Fruit fly (Drosophila melanogaster): Measurements from ENCODE around the gene Rack1.

Gene Rack1

DNA sequence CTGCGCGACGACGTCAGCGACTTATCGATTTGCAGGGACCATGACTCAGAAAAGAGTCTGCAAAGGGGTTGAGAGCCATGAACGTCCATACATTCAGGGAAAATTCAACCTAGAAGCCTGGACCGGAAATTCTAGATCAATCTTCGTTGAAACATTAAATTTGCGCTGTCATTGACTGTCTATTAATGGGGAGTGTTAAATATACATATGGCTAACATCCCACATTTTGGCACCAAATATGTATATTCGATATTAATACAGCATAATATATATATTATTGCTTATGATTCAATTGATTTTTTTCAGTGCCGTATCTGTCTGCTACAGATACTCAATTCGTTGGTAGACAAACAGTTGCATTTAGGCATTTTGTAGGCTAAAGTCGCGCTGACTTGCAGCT is 41.5 kb upstream of the Rack1 start (continued):
- TF ChIP-seq Sox102F (GFP tag; optimal IDR thresholded peaks at IDR 0.05) (no peak), OdsH (GFP tag; optimal IDR thresholded peaks at IDR 0.05) (peak; percentile 36), CG34406 (GFP tag; optimal IDR thresholded peaks at IDR 0.05) (no peak), CG6792 (GFP tag; optimal IDR thresholded peaks at IDR 0.05) (no peak), CG31627 (GFP tag; optimal IDR thresholded peaks at IDR 0.05) (no peak), svp (GFP tag) (no peak), Sox14 (GFP tag; optimal IDR thresholded peaks at IDR 0.05) (no peak), CG4318 (GFP tag; optimal IDR thresholded peaks at IDR 0.05) (no peak)

- TF ChIP-seq CG8632 (GFP tag; optimal IDR thresholded peaks at IDR 0.05) (no peak), Blimp-1 (GFP tag; optimal IDR thresholded peaks at IDR 0.05) (peak; percentile 88)
Measured at dm6 chr2L:7861733-7862132, 34.6 kb upstream of the Rack1 start.

DNA sequence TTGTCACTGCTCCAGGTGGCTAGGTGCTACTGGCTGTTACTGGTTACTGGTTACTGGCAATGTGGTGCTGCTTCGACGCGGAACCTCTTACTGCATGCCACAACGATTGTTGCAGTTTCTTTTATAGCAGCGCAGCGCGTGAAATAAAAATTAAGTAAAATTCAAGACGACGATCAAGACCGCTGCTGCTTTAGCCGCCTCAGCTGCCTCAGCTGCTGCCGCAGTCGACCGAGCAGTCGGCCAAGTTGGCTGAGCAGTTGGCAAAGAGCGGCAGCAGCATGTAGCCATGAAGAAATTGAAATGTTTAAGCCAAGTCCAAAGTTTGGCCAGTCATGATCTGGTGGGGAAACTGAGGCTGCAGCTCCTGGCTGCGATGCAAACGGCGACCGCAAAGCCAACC is 33.6 kb upstream of the Rack1 start, which contains the start of gene TwdlE:
TSS of gene TwdlE (minus strand) at position 101 of the 400 bp plus-strand sequence.
- TF ChIP-seq Eip93F (GFP tag; optimal IDR thresholded peaks at IDR 0.05) (no peak), Eip78C (GFP tag) (peak; percentile 66), pdm3 (GFP tag; optimal IDR thresholded peaks at IDR 0.05) (no peak), CG16779 (tag; optimal IDR thresholded peaks at IDR 0.05) (no peak)

DNA sequence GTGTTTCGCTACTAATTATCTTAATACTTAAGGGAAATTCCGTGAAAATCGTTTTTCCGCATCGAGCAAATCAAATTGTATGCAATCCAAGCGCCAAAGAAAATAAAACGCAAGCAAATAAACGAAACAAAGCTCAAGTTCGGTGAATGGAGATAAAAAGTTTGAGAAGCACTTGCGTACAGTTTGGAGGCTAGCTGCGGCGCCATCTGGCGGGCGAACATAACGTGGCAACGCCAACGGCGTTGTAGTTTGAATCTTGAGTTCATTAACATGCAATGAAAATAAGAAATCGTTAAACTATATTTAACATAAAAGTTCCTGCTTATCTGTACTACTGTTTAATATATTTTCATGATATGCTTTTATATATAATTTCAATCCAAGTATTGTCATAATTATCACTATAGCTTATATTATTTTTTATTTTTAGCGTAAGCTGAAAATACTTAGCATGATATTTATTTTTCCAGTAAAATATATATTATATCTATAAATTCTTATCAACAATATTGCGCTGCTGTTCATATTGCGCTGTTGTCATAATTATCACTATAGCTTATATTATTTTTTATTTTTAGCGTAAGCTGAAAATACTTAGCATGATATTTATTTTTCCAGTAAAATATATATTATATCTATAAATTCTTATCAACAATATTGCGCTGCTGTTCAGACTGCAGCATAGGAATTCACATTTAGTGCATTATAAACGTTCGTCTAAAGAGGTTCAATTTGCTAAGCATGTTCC is 29.4 kb upstream of the Rack1 start, which contains the start of gene lectin-28C:
TSS of gene lectin-28C (plus strand) at position 698 of the 748 bp plus-strand sequence.
- peak; percentile 7 for TF ChIP-seq CG31627 (GFP tag; optimal IDR thresholded peaks at IDR 0.05)
- peak; percentile 55 for TF ChIP-seq svp (GFP tag)
- 0 out of 3 replicates have a peak, but pooled peaks have one; percentile 9 for TF ChIP-seq eg (GFP tag; IDR thresholded peaks at IDR 0.05)
- TF ChIP-seq Sox14 (GFP tag; optimal IDR thresholded peaks at IDR 0.05) = peak; percentile 46
- TF ChIP-seq CG6808 (GFP tag; optimal IDR thresholded peaks at IDR 0.05) = peak; percentile 3
- peak; percentile 14 for TF ChIP-seq lz (GFP tag; optimal IDR thresholded peaks at IDR 0.05)
- peak; percentile 31 for TF ChIP-seq Hr39 (GFP tag; optimal IDR thresholded peaks at IDR 0.05)
- TF ChIP-seq cyc (GFP tag; optimal IDR thresholded peaks at IDR 0.05) = peak; percentile 14
- TF ChIP-seq CG3032 (tag; optimal IDR thresholded peaks at IDR 0.05) = peak; percentile 12
- peak; percentile 41 for TF ChIP-seq Eip78C (GFP tag)
- TF ChIP-seq fkh (GFP tag; optimal IDR thresholded peaks at IDR 0.05) = peak; percentile 9

DNA sequence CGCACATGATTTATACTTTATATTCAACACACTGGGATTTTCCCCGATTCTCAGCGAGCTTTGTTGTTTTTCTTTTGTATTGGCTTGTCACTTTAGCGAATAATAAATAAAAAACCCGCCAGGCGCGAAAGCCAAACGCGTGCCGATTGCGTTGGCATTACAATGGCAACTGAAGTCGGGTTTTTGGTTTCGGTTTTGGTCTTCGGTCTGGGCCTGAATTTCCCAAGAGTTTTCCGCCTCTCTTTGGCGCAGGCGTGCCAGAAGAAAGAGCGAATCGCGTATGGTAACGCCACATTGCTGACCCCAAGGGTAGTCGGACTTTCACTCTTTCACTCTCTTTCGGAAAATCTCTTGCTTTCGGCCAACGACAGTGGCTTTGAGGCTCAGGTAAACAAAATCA is 28.0 kb upstream of the Rack1 start, which contains the start of gene CG14535:
TSS of gene CG14535 (minus strand) at position 368 of the 400 bp plus-strand sequence.
- TF ChIP-seq CG15336 (GFP tag; IDR thresholded peaks at IDR 0.05) (peak; percentile 56; the same call in 1 of the 2 replicates), dsx (GFP tag; optimal IDR thresholded peaks at IDR 0.05; ENCODE audit: poor library complexity, severe bottlenecking) (no peak), Eip78C (GFP tag) (peak; percentile 11), CG6276 (GFP tag; optimal IDR thresholded peaks at IDR 0.05) (peak; percentile 39), CG6854 (GFP tag; optimal IDR thresholded peaks at IDR 0.05) (no peak), acj6 (GFP tag; optimal IDR thresholded peaks at IDR 0.05) (no peak), CG11294 (GFP tag; IDR thresholded peaks at IDR 0.05) (no peak), Smox (GFP tag; optimal IDR thresholded peaks at IDR 0.05) (no peak), CG31627 (GFP tag; optimal IDR thresholded peaks at IDR 0.05) (no peak), eg (GFP tag; IDR thresholded peaks at IDR 0.05) (0 out of 3 replicates have a peak, but pooled peaks have one; percentile 30)

DNA sequence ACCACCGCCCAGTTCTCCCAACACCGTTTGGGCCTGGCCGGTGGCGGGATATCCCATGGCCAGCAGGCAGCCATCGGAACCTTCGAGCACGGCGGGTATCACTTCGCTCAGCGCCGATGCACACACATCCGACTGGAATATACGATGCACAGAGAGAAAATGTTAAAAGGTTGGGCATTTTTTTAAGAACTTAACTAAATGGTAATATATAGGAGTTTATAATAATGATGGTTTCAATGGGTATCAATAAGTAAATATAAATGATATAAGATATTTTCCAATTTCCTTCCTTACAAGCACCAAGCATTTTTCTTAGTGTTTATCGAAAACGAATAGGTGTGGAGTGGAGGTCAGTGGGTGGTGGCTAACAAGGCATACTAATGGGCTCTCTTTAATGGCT is 24.5 kb upstream of the Rack1 start:
- TF ChIP-seq CG16779 (tag; optimal IDR thresholded peaks at IDR 0.05) (no peak), CG8119 (GFP tag; IDR thresholded peaks at IDR 0.05) (0 out of 3 replicates have a peak, but pooled peaks have one; percentile 28), CG11902 (GFP tag; optimal IDR thresholded peaks at IDR 0.05) (no peak), Blimp-1 (GFP tag; optimal IDR thresholded peaks at IDR 0.05) (no peak), CG6163 (GFP tag; IDR thresholded peaks at IDR 0.05) (0 out of 3 replicates have a peak, but pooled peaks have one; percentile 31), svp (GFP tag) (peak; percentile 38), Hr4 (GFP tag; optimal IDR thresholded peaks at IDR 0.05) (peak; percentile 5), Ets96B (tag; optimal IDR thresholded peaks at IDR 0.05) (peak; percentile 12), Met (GFP tag; optimal IDR thresholded peaks at IDR 0.05) (no peak), Eip78C (GFP tag) (peak; percentile 45), CG10631 (GFP tag; optimal IDR thresholded peaks at IDR 0.05) (peak; percentile 1), CG32006 (GFP tag; optimal IDR thresholded peaks at IDR 0.05) (peak; percentile 19)

All from whole organism, prepupa.